Worm (Caenorhabditis elegans): ENCODE results near the gene F43C1.7.

F43C1.7 gene

ce11 chrIII:4242225-4242862, at the start of gene F43C1.7:
Gene F43C1.7, minus strand, starts transcription at chrIII:4242575.
- TF ChIP-seq ceh-30 (tag; optimal IDR thresholded peaks at IDR 0.05) (no peak), madf-2 (tag; optimal IDR thresholded peaks at IDR 0.05) (no peak), pag-3 (tag; optimal IDR thresholded peaks at IDR 0.05; ENCODE audit: borderline replicate concordance) (no peak), ceh-31 (tag; optimal IDR thresholded peaks at IDR 0.05) (no peak), ama-1 (optimal IDR thresholded peaks at IDR 0.05) (no peak), unc-55 (GFP tag; optimal IDR thresholded peaks at IDR 0.05) (no peak), mec-3 (tag; optimal IDR thresholded peaks at IDR 0.05; ENCODE audit: borderline replicate concordance) (no peak)

ce11 chrIII:4291216-4291691, 48.9 kb upstream of the F43C1.7 start, which contains the start of gene mcm-5:
Gene mcm-5, minus strand, starts transcription at chrIII:4291266.
- TF ChIP-seq unc-42 (tag; optimal IDR thresholded peaks at IDR 0.05) (peak; percentile 16), pros-1 (tag; optimal IDR thresholded peaks at IDR 0.05) (no peak), odd-2 (tag; optimal IDR thresholded peaks at IDR 0.05) (no peak), nfya-1 (tag; optimal IDR thresholded peaks at IDR 0.05) (peak; percentile 17), K09A11.1 (tag; optimal IDR thresholded peaks at IDR 0.05; ENCODE audit: insufficient read depth) (no peak), pat-9 (tag; optimal IDR thresholded peaks at IDR 0.05) (no peak), pha-4 (tag; optimal IDR thresholded peaks at IDR 0.05) (no peak), eyg-1 (tag; optimal IDR thresholded peaks at IDR 0.05) (no peak), tbx-7 (tag; optimal IDR thresholded peaks at IDR 0.05) (no peak)

- TF ChIP-seq ceh-14 (tag; optimal IDR thresholded peaks at IDR 0.05) (no peak), ceh-6 (GFP tag; optimal IDR thresholded peaks at IDR 0.05) (no peak), pqm-1 (tag; optimal IDR thresholded peaks at IDR 0.05) (no peak), hlh-30 (tag; optimal IDR thresholded peaks at IDR 0.05; ENCODE audit: insufficient read depth) (no peak), fkh-6 (tag; optimal IDR thresholded peaks at IDR 0.05) (no peak), ceh-24 (tag; optimal IDR thresholded peaks at IDR 0.05) (no peak), odd-2 (tag; optimal IDR thresholded peaks at IDR 0.05) (no peak), ceh-34 (tag; optimal IDR thresholded peaks at IDR 0.05) (no peak), pat-9 (tag; optimal IDR thresholded peaks at IDR 0.05) (no peak)
These were observed 47.6 kb upstream of the F43C1.7 start for ce11 chrIII:4289952-4290351.

- TF ChIP-seq pag-3 (tag; optimal IDR thresholded peaks at IDR 0.05; ENCODE audit: borderline replicate concordance) (no peak), ceh-48 (tag; optimal IDR thresholded peaks at IDR 0.05) (no peak), unc-3 (GFP tag; conservative IDR thresholded peaks at IDR 0.05) (no peak), unc-3 (tag; optimal IDR thresholded peaks at IDR 0.05) (no peak), lin-11 (tag; optimal IDR thresholded peaks at IDR 0.05) (no peak), pqm-1 (tag; optimal IDR thresholded peaks at IDR 0.05) (no peak), elt-2 (tag; optimal IDR thresholded peaks at IDR 0.05) (no peak), ztf-16 (tag; optimal IDR thresholded peaks at IDR 0.05) (no peak), elt-4 (tag; optimal IDR thresholded peaks at IDR 0.05) (no peak), pax-1 (tag; optimal IDR thresholded peaks at IDR 0.05) (no peak), ceh-22 (tag; optimal IDR thresholded peaks at IDR 0.05) (no peak), ceh-34 (tag; optimal IDR thresholded peaks at IDR 0.05) (no peak), ttx-3 (tag; optimal IDR thresholded peaks at IDR 0.05) (no peak)
These were observed 45.0 kb upstream of the F43C1.7 start, which contains the start of gene R10E4.3 for ce11 chrIII:4287379-4287778. Gene R10E4.3, minus strand, starts transcription at chrIII:4287479.

ce11 chrIII:4284732-4285165, 42.4 kb upstream of the F43C1.7 start:
- TF ChIP-seq ama-1 (optimal IDR thresholded peaks at IDR 0.05) (no peak), elt-2 (tag; optimal IDR thresholded peaks at IDR 0.05) (peak; percentile 23), ceh-18 (tag; optimal IDR thresholded peaks at IDR 0.05) (peak; percentile 48), unc-86 (tag; optimal IDR thresholded peaks at IDR 0.05) (no peak), hlh-30 (tag; optimal IDR thresholded peaks at IDR 0.05; ENCODE audit: insufficient read depth) (peak; percentile 79), K02D7.2 (tag; optimal IDR thresholded peaks at IDR 0.05) (no peak), pqm-1 (tag; optimal IDR thresholded peaks at IDR 0.05) (peak; percentile 14), hlh-13 (GFP tag; optimal IDR thresholded peaks at IDR 0.05) (no peak), tbx-2 (tag; optimal IDR thresholded peaks at IDR 0.05) (peak; percentile 27)
